Worm (Caenorhabditis elegans) whole organism, midembryonic: ENCODE data around the gene dpy-31.

Experiments used
- T22C8.4 ChIP-seq: fragments of 200-800 bp; sonication (Bioruptor generic); IDR thresholded peaks from 2 replicates; pipeline ENCODE4 v1.3.6; 2022; ENCODE audit warnings: missing genetic modification characterization, missing compliant biosample characterization
- cog-1 ChIP-seq: sonication (generic microtip); optimal IDR thresholded peaks from 2 replicates; lab custom pipeline; 2016; ENCODE audit warnings: missing genetic modification characterization, missing compliant biosample characterization
- flt-1 ChIP-seq: fragments of 200-800 bp; sonication (Bioruptor generic); IDR thresholded peaks from 2 replicates; pipeline ENCODE4 v1.3.6; 2022; ENCODE audit warnings: missing genetic modification characterization, missing compliant biosample characterization
- klf-2 ChIP-seq: fragments of 200-800 bp; sonication (Bioruptor generic); conservative IDR thresholded peaks from 2 replicates; pipeline ENCODE4 v1.3.6; 2022; ENCODE audit warnings: missing genetic modification reagents, missing genetic modification characterization, missing compliant biosample characterization
- med-1 ChIP-seq: sonication (generic microtip); optimal IDR thresholded peaks from 2 replicates; lab custom pipeline; 2017; ENCODE audit warnings: missing genetic modification characterization, mild to moderate bottlenecking, missing compliant biosample characterization, antibody characterized with exemption, missing genetic modification reagents; ENCODE audit not compliant: insufficient read depth
- ref-1 ChIP-seq: fragments of 200-800 bp; sonication (Bioruptor generic); conservative IDR thresholded peaks from 2 replicates; pipeline ENCODE4 v1.3.6; 2022; ENCODE audit warnings: missing genetic modification reagents, missing genetic modification characterization, missing compliant biosample characterization
- tab-1 ChIP-seq: fragments of 200-800 bp; sonication (Bioruptor generic); IDR thresholded peaks from 2 replicates; pipeline ENCODE4 v1.3.6; 2022; ENCODE audit warnings: missing genetic modification characterization, missing compliant biosample characterization
- ztf-23 ChIP-seq: fragments of 200-800 bp; sonication (Bioruptor generic); IDR thresholded peaks from 2 replicates; pipeline ENCODE4 v1.3.6; 2022; ENCODE audit warnings: missing genetic modification reagents, missing genetic modification characterization, missing compliant biosample characterization
- ztf-29 ChIP-seq: fragments of 200-800 bp; sonication (Bioruptor generic); IDR thresholded peaks from 2 replicates; pipeline ENCODE4 v1.3.6; 2022; ENCODE audit warnings: missing genetic modification reagents, missing genetic modification characterization, missing compliant biosample characterization

DNA sequence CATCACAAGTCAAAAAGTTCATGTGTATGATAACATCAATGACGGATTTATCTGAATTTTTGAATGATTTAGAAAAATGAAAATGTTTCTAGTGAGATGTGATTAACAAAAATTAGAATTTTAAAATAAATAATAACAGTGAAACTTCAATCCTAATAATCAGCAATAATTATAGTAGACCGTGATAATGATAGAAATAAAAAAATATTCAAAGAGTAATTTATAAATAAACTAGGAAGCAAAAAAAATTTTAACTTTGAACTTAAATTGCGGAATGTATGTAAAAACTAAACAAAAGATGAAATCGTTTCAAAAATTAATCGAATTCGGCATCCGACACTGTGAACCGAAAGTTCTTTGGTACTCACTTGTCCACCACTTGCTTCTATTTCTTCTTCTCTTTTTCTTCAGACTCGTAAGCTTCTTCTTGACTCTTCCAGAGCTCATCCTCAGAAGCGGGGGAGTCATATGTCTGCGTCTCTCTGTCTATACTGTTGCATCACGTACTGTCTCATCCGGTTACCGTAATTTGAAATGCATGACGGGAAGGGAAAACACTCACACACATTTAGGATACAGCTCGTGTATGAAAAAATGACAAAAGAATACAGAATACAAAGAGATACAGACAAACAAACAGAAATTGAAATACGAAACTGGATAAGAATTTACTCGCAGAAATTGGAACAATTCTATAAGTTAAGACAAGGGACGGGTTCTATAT lies 8.9 kb upstream of the dpy-31 start, which contains the start of gene mec-14:
- TF ChIP-seq flt-1 (GFP tag; lab: Robert Waterston, UW) (no peak), klf-2 (GFP tag; lab: Robert Waterston, UW) (no peak), tab-1 (GFP tag; lab: Robert Waterston, UW) (no peak), ztf-29 (GFP tag; lab: Robert Waterston, UW) (no peak), med-1 (GFP tag; lab: Kevin White, UChicago) (no peak), ref-1 (no peak), cog-1 (tag; lab: Kevin White, UChicago) (no peak), ztf-23 (GFP tag; lab: Robert Waterston, UW) (no peak), T22C8.4 (GFP tag; lab: Robert Waterston, UW) (no peak)
